Fruit fly (Drosophila melanogaster) S2 (cell line): Measurements from ENCODE around the gene Fkbp59.

Experiments used
- CG8478 ChIP-seq: fragments of >200 bp; optimal IDR thresholded peaks from 2 replicates; lab custom pipeline; 2018
- CTCF ChIP-seq, 2 experiments: fragments of >200 bp; optimal IDR thresholded peaks; 2 replicates each; lab custom pipeline; 2018

DNA sequence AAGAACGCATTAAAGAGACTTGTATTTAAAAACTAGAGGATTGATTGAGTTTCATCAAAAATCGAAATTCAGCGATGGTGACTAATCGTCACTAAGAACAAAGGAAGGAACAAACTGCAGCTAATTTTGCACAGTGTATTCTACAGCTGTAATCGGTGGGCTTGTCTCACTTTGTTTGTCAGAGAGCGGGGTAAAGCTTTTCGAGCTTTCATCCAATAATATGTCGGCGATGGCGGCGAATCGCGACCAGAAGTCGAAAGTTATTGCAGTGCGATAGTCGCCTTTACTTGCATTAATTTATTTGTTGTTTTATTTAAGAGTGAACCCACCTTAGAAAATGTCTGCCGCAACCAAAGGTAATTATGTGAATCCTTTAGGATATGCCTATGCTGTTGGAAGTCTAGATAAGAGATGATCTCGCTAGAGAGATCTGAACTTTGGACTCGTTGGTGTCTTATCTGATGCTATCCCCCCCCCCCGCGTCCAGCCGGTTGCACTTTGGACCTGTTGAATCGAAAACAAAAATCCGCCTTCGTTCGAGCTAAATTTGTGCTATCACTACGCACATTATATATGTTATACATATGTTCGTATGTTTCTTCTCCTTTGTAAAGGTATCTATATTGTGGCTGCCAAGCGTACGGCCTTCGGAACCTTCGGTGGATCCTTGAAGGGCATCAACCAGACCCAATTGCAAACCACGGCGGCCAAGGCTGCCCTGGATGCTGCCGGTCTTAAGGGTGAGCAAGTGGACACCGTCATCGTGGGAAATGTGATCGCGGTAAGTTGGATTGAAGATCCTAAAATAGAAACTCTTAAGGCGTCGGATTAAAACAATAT lies 27.4 kb downstream of the Fkbp59 start, which contains the start of gene yip2:
- no peak for TF ChIP-seq CG8478
- TF ChIP-seq CTCF (optimal IDR thresholded peaks at IDR 0.05; lab: Kevin White, UChicago): no peak
